Worm (Caenorhabditis elegans) whole organism, young adult: ENCODE measurements around the gene F52E4.5.

Experiments used
- C06A6.2 ChIP-seq: fragments of 200-800 bp; sonication (Bioruptor generic); conservative IDR thresholded peaks from 2 replicates; pipeline ENCODE4 v1.3.6; 2022; ENCODE audit warnings: missing genetic modification characterization, missing compliant biosample characterization
- K12H6.12 ChIP-seq: fragments of 200-800 bp; sonication (Bioruptor generic); optimal IDR thresholded peaks from 2 replicates; lab custom pipeline; 2018; ENCODE audit warnings: mild to moderate bottlenecking, missing genetic modification characterization, missing compliant biosample characterization
- aptf-2 ChIP-seq: fragments of 200-800 bp; sonication (Bioruptor generic); conservative IDR thresholded peaks from 2 replicates; pipeline ENCODE4 v1.3.6; 2022; ENCODE audit warnings: missing genetic modification reagents, missing genetic modification characterization, missing compliant biosample characterization
- aptf-3 ChIP-seq: fragments of 200-800 bp; sonication (Bioruptor generic); IDR thresholded peaks from 2 replicates; pipeline ENCODE4 v1.3.6; 2022; ENCODE audit warnings: missing genetic modification characterization, missing compliant biosample characterization
- dox-1 ChIP-seq: fragments of 200-800 bp; sonication (Bioruptor generic); IDR thresholded peaks from 2 replicates; pipeline ENCODE4 v1.3.6; 2022; ENCODE audit warnings: missing genetic modification reagents, missing genetic modification characterization, missing compliant biosample characterization
- ets-4 ChIP-seq: fragments of 200-800 bp; sonication (Bioruptor generic); optimal IDR thresholded peaks from 2 replicates; lab custom pipeline; 2018; ENCODE audit warnings: mild to moderate bottlenecking, missing genetic modification characterization, missing compliant biosample characterization
- madf-6 ChIP-seq: fragments of 200-800 bp; sonication (Bioruptor generic); IDR thresholded peaks from 2 replicates; pipeline ENCODE4 v1.3.6; 2022; ENCODE audit warnings: missing genetic modification reagents, missing genetic modification characterization, missing compliant biosample characterization
- nhr-80 ChIP-seq: sonication (generic microtip); optimal IDR thresholded peaks from 2 replicates; lab custom pipeline; 2016; ENCODE audit warnings: missing genetic modification characterization, missing compliant biosample characterization
- zfh-2 ChIP-seq: fragments of 200-800 bp; sonication (Bioruptor generic); conservative IDR thresholded peaks from 2 replicates; pipeline ENCODE4 v1.3.6; 2022; ENCODE audit warnings: missing genetic modification reagents, missing genetic modification characterization, missing compliant biosample characterization
- ztf-3 ChIP-seq: fragments of 200-800 bp; sonication (Bioruptor generic); optimal IDR thresholded peaks from 2 replicates; lab custom pipeline; 2018; ENCODE audit warnings: mild to moderate bottlenecking, missing genetic modification characterization, missing compliant biosample characterization

DNA sequence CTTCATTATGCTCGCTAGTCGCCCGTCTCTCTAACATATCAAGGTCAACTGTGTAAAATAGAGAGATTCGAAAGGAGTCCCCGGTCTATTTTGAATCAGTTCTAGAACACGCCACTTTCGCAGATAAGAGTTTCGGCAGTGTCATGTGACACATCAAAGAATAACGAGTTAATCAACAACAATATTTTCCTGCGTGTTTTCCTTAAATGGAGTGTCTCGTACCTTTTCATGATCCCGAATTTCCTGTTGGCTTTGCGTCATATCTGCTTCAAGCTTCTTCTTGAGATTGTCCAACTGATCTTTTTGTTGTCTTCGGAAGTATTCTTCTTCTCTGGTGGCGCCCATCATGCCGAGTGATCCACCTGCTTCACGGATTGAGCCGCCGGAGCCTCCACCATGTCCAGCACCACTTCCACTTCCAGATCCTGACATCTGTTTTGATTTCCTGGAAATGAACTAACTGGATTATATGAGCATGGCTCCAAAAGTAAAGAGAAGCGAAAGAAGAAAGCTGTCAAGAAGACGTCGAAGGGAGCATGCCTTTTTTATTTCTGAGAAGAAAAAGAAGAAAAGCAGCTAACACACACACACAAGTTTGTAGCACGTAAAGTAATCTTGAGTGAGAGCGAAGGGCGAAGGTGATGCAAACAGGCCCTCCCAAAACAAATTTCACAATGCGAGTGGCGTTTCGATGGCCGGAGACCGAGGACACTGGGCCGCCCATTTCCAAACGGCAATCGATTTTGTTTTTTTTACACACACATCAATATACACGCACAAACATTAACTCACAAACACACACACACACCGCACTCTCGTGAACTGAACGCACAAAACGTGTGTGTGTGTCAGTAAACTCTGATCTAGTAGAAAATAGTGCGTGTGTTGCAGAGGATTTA lies 28.2 kb upstream of the F52E4.5 start:
- TF ChIP-seq ztf-3 (GFP tag; lab: Kevin White, UChicago): no peak
- TF ChIP-seq madf-6 (GFP tag; lab: Robert Waterston, UW): no peak
- no peak for TF ChIP-seq ets-4
- TF ChIP-seq zfh-2 (GFP tag; lab: Robert Waterston, UW): peak; percentile 59
- TF ChIP-seq nhr-80: peak; percentile 23
- TF ChIP-seq aptf-3 (GFP tag; lab: Robert Waterston, UW): no peak
- TF ChIP-seq C06A6.2 (GFP tag; lab: Robert Waterston, UW): peak; percentile 37; the same call in 1 of the 2 replicates
- no peak for TF ChIP-seq aptf-2 (GFP tag; lab: Robert Waterston, UW)
- no peak for TF ChIP-seq K12H6.12
- peak; percentile 27; the same call in 1 of the 2 replicates for TF ChIP-seq dox-1
